Worm (Caenorhabditis elegans): ENCODE data around the gene Y38A10A.11.

ce11 chrV:6055289-6055688 is 48.0 kb downstream of the Y38A10A.11 start, which contains the start of gene srd-20:
- TF ChIP-seq peb-1 (tag; optimal IDR thresholded peaks at IDR 0.05) (no peak), nhr-12 (tag; optimal IDR thresholded peaks at IDR 0.05) (no peak), unc-62 (GFP tag; optimal IDR thresholded peaks at IDR 0.05) (no peak), skn-1 (tag; optimal IDR thresholded peaks at IDR 0.05) (no peak), ama-1 (optimal IDR thresholded peaks at IDR 0.05) (no peak), ztf-11 (tag; optimal IDR thresholded peaks at IDR 0.05) (no peak), ceh-16 (tag; optimal IDR thresholded peaks at IDR 0.05) (no peak), sem-4 (tag; optimal IDR thresholded peaks at IDR 0.05) (no peak)
